Worm (Caenorhabditis elegans): ENCODE measurements around the gene C47E8.9.

- TF ChIP-seq ces-1 (GFP tag; optimal IDR thresholded peaks at IDR 0.05) (no peak), jun-1 (tag; optimal IDR thresholded peaks at IDR 0.05) (no peak), nhr-12 (tag; optimal IDR thresholded peaks at IDR 0.05) (no peak), snpc-4 (tag; optimal IDR thresholded peaks at IDR 0.05) (no peak), ama-1 (optimal IDR thresholded peaks at IDR 0.05) (no peak), nhr-76 (tag; optimal IDR thresholded peaks at IDR 0.05) (no peak), fkh-4 (tag; optimal IDR thresholded peaks at IDR 0.05; ENCODE audit: borderline replicate concordance) (no peak), ceh-63 (GFP tag; optimal IDR thresholded peaks at IDR 0.05) (no peak), skn-1 (tag; optimal IDR thresholded peaks at IDR 0.05) (no peak), grh-1 (GFP tag; IDR thresholded peaks at IDR 0.05) (no peak), nhr-28 (tag; optimal IDR thresholded peaks at IDR 0.05) (no peak)
These were observed 21.1 kb upstream of the C47E8.9 start for ce11 chrV:14642016-14642415.

Measured in whole organism, L1 larva.